Fruit fly (Drosophila melanogaster) whole organism: ENCODE data around the gene wrm1.

Experiments
- CG8478 ChIP-seq: fragments of >200 bp; optimal IDR thresholded peaks from 2 replicates; lab custom pipeline; 2018; ENCODE audit warnings: inconsistent platforms
- Dll ChIP-seq: fragments of >200 bp; optimal IDR thresholded peaks from 2 replicates; lab custom pipeline; 2017
- EcR ChIP-seq, 2 experiments: fragments of >200 bp; optimal IDR thresholded peaks; 2 replicates each; lab custom pipeline; 2017; ENCODE audit warnings: missing biosample characterization in 2 of 2, missing genetic modification characterization in 2 of 2, missing genetic modification reagents in 2 of 2
- pan ChIP-seq: fragments of >200 bp; optimal IDR thresholded peaks from 2 replicates; lab custom pipeline; 2017
- psq ChIP-seq: fragments of >200 bp; optimal IDR thresholded peaks from 2 replicates; lab custom pipeline; 2017
- usp ChIP-seq: fragments of >200 bp; optimal IDR thresholded peaks from 2 replicates; lab custom pipeline; 2017; ENCODE audit warnings: missing biosample characterization, missing genetic modification characterization, mixed read lengths

wrm1 gene

DNA sequence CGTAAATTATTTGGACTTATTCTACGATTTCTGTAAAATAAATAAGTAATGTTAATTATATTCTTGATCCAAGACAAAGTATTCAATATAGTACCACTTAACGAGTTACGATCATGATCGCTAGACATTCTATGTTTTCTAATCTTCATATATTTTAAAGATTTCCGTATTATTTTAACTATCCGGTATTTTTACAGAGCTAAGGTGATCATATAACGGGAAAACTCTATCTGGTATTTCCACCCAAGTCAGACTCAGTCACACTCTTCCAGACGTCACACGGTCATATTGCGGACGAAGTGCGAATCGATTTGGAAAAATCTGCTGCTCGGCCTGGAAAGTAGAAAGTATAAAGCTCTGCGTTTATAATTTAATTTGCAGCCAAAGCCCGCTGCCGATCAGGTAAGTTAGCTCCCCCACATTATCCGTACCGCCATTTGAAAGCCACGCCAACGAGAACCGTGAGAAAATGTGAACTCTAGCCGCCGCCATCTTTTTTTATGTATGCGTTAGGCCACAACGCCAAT lies 4.3 kb upstream of the wrm1 start, which contains the start of the genes lark and eco:
Gene lark (plus strand): TSS at position 51 of the 527 bp plus-strand sequence.
Gene eco (minus strand): TSS at position 125 of the 527 bp plus-strand sequence.
- no peak for TF ChIP-seq Dll (lab: Kevin White, UChicago)
- no peak for TF ChIP-seq CG8478 (lab: Kevin White, UChicago)
- no peak for TF ChIP-seq usp (GFP tag; lab: Kevin White, UChicago)
- TF ChIP-seq pan (lab: Kevin White, UChicago), result no peak
- no peak for TF ChIP-seq psq (lab: Kevin White, UChicago)
- no peak for TF ChIP-seq EcR (GFP tag; optimal IDR thresholded peaks at IDR 0.05; lab: Kevin White, UChicago)

DNA sequence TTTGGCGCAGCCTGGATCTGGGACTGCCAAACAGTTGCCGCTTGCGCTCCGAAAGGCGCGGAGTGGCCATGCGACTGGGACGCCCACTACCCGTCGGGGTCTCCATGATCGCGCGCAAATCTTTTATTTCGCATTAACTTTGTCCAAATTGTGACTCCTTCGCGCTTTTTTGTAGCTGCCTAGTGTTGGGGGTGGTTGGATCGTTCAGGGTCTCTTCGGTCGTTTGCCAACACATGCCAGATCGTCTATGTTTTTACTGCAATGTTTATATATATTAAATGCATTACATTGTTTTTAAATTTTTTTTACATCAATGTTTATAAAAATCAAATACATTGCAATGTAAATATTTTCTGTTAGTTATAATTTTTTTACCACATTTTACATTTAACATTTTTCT lies 3.8 kb upstream of the wrm1 start:
- TF ChIP-seq pan (lab: Kevin White, UChicago), result no peak
- no peak for TF ChIP-seq CG8478 (lab: Kevin White, UChicago)
- no peak for TF ChIP-seq usp (GFP tag; lab: Kevin White, UChicago)
- TF ChIP-seq Dll (lab: Kevin White, UChicago), result no peak

DNA sequence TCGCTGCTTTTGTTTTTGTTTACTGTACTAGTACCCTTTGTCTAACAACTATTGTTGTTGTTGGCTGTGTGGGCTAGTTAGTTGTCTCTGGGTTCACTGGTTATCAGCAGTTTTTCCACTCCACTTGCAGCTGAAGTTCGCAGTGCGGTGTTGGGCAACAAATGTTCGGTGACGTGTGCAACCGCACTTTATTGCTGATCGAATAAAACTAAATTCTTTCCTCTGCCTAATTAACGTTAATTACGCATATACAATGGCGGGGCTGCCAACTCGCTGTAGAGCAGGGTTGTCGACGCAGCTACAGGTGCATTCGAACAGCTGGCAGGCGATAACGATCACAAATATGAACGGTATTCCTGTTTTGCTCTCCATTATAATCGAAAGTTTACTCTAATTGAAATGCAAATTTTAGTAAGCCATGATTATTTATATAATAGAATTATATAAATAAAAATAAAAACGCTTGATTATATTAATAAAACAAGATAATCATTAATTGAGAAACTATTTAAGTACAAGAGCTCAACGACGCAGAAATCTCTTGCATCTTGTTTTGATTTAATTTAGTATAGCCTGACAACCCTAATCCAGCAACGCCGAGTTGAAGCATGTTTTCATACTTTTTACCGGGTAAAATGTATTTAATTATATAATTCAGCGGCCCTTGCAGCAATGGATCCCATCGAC lies 6.3 kb downstream of the wrm1 start, which contains the start of the genes mrva, CG42307 and mus312:
Gene mrva (minus strand): TSS at position 276 of the 687 bp plus-strand sequence.
Gene CG42307 (plus strand): TSS at position 566 of the 687 bp plus-strand sequence.
Gene mus312 (plus strand): TSS at position 566 of the 687 bp plus-strand sequence.
- TF ChIP-seq CG8478 (lab: Kevin White, UChicago) (no peak), usp (GFP tag; lab: Kevin White, UChicago) (no peak), psq (lab: Kevin White, UChicago) (no peak), EcR (GFP tag; optimal IDR thresholded peaks at IDR 0.05; lab: Kevin White, UChicago) (no peak), Dll (lab: Kevin White, UChicago) (no peak), pan (lab: Kevin White, UChicago) (no peak)

DNA sequence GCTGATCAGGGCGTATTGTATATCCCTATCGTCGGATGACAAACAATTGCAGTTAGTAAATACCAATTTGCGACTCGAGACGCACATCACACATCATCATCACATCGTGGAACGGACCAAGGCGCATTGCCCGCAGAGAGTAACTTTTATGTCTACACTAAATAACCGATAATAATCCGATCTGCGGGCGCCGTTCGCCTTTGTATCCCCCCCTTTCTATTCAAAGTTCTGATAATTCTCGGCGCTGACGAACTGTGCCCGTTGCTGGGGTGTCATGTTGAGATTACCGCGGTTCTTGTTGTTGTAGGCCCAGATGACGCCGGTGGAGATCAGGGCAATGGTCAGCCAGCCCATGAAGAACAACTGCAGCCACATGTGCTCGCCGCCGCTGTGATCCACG lies 8.3 kb downstream of the wrm1 start:
- no peak for TF ChIP-seq usp (GFP tag; lab: Kevin White, UChicago)
- TF ChIP-seq pan (lab: Kevin White, UChicago), result no peak
- no peak for TF ChIP-seq psq (lab: Kevin White, UChicago)
- no peak for TF ChIP-seq CG8478 (lab: Kevin White, UChicago)
- no peak for TF ChIP-seq Dll (lab: Kevin White, UChicago)
- TF ChIP-seq EcR (GFP tag; optimal IDR thresholded peaks at IDR 0.05; lab: Kevin White, UChicago), result no peak

DNA sequence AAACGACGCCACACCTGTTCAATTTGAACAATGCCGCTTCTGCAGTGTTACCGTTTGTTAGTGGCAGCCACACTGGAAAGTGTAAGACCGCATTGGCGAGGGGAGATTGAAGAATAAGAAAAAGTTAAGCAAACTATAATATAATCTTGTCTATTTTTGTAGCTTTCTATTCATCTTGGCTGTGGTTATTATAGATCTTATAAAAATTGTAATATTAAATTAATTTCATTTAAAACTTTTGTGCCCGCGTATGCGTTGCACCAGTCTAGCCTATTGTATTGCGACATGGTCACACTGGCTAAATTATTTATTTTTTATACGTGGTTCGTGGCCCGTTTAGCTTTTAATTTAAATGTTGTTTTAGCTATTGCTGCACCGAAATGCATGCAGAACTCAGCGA lies 11.7 kb downstream of the wrm1 start, which contains the start of the genes RhoGEF4 and Rint1:
Gene RhoGEF4 (minus strand): TSS at position 64 of the 400 bp plus-strand sequence.
Gene Rint1 (plus strand): TSS at position 272 of the 400 bp plus-strand sequence.
- no peak for TF ChIP-seq CG8478 (lab: Kevin White, UChicago)
- no peak for TF ChIP-seq EcR (GFP tag; optimal IDR thresholded peaks at IDR 0.05; lab: Kevin White, UChicago)
- no peak for TF ChIP-seq Dll (lab: Kevin White, UChicago)
- TF ChIP-seq pan (lab: Kevin White, UChicago), result no peak
- no peak for TF ChIP-seq usp (GFP tag; lab: Kevin White, UChicago)
- no peak for TF ChIP-seq psq (lab: Kevin White, UChicago)

DNA sequence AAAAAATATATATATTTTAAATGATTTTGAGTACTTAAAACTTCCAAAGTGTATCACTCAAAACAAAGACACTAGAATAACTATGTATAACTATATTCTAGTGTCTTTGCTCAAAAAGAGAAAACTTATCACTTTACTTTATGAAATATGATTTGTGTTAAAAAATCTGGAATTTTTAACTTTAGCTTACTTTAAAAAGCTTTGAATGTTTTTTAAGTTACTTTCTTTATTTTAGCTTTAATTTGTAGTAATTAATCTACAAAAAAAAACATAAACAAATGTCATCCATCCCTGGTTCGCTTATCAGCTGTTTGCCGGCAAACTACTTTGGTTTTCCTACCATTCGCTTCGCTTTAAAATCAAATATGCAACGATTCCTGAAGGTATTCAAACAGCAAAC lies 15.3 kb downstream of the wrm1 start, which contains the start of gene CG8607:
Gene CG8607 (plus strand): TSS at position 301 of the 400 bp plus-strand sequence.
- TF ChIP-seq pan (lab: Kevin White, UChicago), result no peak
- TF ChIP-seq Dll (lab: Kevin White, UChicago), result no peak
- no peak for TF ChIP-seq EcR (GFP tag; optimal IDR thresholded peaks at IDR 0.05; lab: Kevin White, UChicago)
- no peak for TF ChIP-seq CG8478 (lab: Kevin White, UChicago)
- TF ChIP-seq psq (lab: Kevin White, UChicago), result no peak
- TF ChIP-seq usp (GFP tag; lab: Kevin White, UChicago), result no peak

DNA sequence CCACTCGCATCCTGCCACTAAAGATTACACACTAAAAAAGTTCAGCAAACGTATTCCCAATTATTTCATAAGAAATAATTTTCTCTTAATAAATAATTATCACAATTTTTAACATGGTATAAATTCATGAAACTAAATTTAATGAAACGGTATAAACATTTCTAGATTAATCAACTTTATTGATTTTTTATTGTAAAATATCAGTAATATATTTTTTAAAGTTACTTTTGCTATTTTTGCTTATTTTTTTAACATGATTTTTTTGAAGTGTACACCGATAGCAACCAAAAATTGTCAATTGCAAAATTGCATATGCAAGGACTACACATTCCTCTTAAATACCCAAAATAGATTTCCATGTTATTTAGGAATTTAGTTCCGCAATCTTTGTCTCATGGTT lies 20.9 kb downstream of the wrm1 start:
- TF ChIP-seq pan (lab: Kevin White, UChicago), result no peak
- TF ChIP-seq Dll (lab: Kevin White, UChicago), result no peak
- TF ChIP-seq usp (GFP tag; lab: Kevin White, UChicago), result no peak
- TF ChIP-seq psq (lab: Kevin White, UChicago), result no peak
- no peak for TF ChIP-seq EcR (GFP tag; optimal IDR thresholded peaks at IDR 0.05; lab: Kevin White, UChicago)
- TF ChIP-seq CG8478 (lab: Kevin White, UChicago), result no peak

DNA sequence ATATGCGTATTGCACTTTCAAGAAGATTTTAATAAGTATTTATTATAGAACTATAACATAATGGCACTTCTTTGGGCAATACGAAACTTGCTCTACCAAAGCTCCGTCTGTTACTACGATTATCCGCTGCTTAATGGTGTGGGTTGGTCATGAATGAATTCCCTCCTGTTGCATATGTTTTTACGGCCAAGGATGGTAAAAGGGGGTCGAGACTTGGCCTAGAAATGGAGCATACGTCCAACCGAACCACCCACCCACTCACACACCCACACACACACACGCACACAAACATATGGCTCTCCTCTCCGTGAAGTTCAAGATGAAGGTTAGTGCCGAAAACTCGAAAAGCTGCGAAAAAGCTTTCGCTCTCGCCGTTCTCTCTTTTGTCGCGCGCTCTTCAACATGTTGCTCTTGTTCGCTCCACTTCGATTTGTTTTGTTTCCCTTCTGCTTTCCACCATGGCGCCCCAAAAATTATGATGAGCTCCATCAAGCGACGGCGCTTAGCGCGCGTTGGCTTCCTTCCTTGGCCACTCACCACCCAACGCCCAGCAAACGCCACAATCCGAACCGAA lies 21.4 kb downstream of the wrm1 start:
- TF ChIP-seq CG8478 (lab: Kevin White, UChicago) (no peak), Dll (lab: Kevin White, UChicago) (no peak), usp (GFP tag; lab: Kevin White, UChicago) (no peak), pan (lab: Kevin White, UChicago) (no peak), EcR (GFP tag; optimal IDR thresholded peaks at IDR 0.05; lab: Kevin White, UChicago) (no peak), psq (lab: Kevin White, UChicago) (no peak)

DNA sequence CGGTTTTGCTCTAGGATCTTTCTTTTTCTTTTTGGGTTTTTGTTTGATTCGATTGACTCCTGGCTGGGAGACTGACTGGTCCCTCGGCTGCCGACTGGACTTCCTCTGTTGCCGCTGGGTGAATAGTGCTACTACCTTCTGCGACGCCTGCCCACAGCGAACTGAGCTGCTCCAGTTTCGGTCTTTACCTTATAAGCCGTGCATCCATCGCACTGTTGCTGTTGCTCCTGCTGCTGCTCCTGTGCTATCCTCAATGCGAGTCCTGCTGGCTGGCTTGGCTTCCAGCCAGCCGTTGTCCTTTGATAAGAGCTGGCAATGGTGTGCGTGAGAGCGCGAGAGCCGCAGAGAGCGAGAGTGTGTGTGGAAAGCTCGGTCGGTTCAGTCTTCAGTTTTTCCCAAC lies 22.3 kb downstream of the wrm1 start, which contains the start of gene unc-13-4A:
Gene unc-13-4A (minus strand): TSS at position 143 of the 400 bp plus-strand sequence.
- no peak for TF ChIP-seq CG8478 (lab: Kevin White, UChicago)
- no peak for TF ChIP-seq Dll (lab: Kevin White, UChicago)
- no peak for TF ChIP-seq usp (GFP tag; lab: Kevin White, UChicago)
- TF ChIP-seq psq (lab: Kevin White, UChicago), result no peak
- no peak for TF ChIP-seq EcR (GFP tag; optimal IDR thresholded peaks at IDR 0.05; lab: Kevin White, UChicago)
- TF ChIP-seq pan (lab: Kevin White, UChicago), result no peak

DNA sequence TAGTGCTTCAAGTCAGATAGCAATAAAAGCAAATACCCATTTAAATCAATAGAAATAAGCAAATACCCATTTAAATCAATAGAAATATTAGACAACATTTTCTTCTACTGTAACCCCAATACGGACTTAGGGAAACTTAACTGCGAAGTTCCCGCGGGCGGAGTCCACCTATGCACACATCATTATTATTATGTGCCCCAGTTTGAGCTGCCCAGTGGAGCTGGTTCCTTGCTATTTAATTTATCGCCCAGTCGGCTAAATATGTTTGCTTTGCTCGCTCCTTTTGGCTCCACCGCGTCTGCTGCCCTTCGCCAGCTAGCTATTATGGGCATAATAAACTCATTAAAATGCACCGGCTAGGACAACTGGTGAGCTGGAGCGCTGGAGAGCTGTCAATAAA lies 34.4 kb downstream of the wrm1 start:
- TF ChIP-seq EcR (GFP tag; optimal IDR thresholded peaks at IDR 0.05; lab: Kevin White, UChicago) (no peak), Dll (lab: Kevin White, UChicago) (no peak), psq (lab: Kevin White, UChicago) (no peak)
